Fruit fly (Drosophila melanogaster): ENCODE results near the gene hop.

dm6 chrX:11417322-11417721, 49.4 kb upstream of the hop start, which contains the start of the genes Gr10a and Or10a:
- TF ChIP-seq CrebA (GFP tag; optimal IDR thresholded peaks at IDR 0.05; ENCODE audit: borderline replicate concordance) (no peak), usp (GFP tag; optimal IDR thresholded peaks at IDR 0.05) (no peak), fru (GFP tag; optimal IDR thresholded peaks at IDR 0.05) (no peak), brk (GFP tag; optimal IDR thresholded peaks at IDR 0.05) (no peak), Hr83 (GFP tag; optimal IDR thresholded peaks at IDR 0.05; ENCODE audit: poor library complexity, severe bottlenecking) (no peak), Sp1 (GFP tag; optimal IDR thresholded peaks at IDR 0.05) (no peak), psq (GFP tag; optimal IDR thresholded peaks at IDR 0.05) (no peak), lola (GFP tag; optimal IDR thresholded peaks at IDR 0.05) (no peak), sage (GFP tag; optimal IDR thresholded peaks at IDR 0.05) (no peak), Abd-B (GFP tag; optimal IDR thresholded peaks at IDR 0.05) (no peak), Myc (optimal IDR thresholded peaks at IDR 0.05) (no peak)
